Worm (Caenorhabditis elegans): ENCODE data around the gene T10G3.2.
"Not testable (repeated sequence)": the region's sequence is repeated elsewhere in the genome, so short reads cannot be mapped to it uniquely, and the experiment has no call there.

The T10G3.2 gene

DNA sequence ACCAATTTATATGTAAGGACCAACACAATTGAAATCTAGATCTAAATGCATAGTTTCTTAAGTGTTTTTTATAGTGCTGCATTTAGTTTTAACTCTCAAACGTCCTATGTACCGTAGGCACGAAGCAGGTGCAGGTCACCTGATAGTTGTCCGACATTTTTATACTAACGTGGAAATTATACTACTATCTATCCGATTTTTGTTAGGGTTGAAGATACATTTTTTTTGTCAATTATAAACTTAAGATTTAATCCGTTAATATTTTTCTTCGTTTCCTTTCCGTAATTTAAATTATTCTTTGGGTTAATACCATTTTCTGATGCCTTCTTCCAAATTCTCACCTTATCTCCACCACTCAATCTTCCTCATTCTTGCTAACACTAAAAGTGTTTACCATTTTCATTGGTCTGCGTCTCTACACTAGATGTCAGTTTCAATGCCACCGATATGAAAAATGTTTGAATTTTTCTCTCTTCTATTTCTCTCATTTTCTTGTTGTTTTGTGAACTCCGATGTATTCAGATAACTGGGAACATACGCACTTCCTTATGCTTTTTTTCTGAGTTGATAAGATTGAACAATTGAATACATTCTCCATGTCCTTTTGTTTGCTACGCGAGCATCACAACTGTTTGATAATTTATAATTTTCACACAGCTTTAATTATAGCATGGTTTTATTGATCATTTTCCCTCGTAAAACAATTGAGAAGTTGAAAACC, 34.3 kb downstream of the T10G3.2 start, which contains the start of gene Y2H9A.4 (continued):
- TF ChIP-seq pag-3 (tag; optimal IDR thresholded peaks at IDR 0.05; ENCODE audit: borderline replicate concordance, insufficient read depth) = no peak
- no peak for TF ChIP-seq mab-9 (GFP tag; IDR thresholded peaks at IDR 0.05)

DNA sequence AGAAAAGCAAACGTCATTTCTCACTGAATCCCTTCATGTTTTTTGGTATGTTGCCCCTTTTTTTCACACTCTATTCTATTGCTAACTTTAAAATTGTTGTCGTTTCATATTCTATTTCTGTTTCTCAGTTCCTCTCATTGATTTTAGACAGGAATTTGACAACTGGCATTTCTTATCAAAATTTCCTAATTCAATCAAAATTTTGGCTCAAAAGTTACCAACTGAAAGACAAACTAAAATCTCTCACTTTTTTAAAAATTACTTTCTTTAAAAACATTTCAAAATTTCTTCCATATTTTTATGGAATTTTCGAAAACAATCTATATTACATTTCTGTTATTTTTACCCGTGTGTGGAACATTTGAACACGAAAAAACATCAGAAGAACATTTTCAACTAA, 36.1 kb downstream of the T10G3.2 start, which contains the start of gene Y2H9A.6:
Y2H9A.6 (plus strand) TSS at position 301 of the 400 bp plus-strand sequence.
- not testable (repeated sequence) for TF ChIP-seq ces-1 (GFP tag; optimal IDR thresholded peaks at IDR 0.05); elt-3 (tag; optimal IDR thresholded peaks at IDR 0.05); hlh-17 (GFP tag; optimal IDR thresholded peaks at IDR 0.05; ENCODE audit: borderline replicate concordance)

DNA sequence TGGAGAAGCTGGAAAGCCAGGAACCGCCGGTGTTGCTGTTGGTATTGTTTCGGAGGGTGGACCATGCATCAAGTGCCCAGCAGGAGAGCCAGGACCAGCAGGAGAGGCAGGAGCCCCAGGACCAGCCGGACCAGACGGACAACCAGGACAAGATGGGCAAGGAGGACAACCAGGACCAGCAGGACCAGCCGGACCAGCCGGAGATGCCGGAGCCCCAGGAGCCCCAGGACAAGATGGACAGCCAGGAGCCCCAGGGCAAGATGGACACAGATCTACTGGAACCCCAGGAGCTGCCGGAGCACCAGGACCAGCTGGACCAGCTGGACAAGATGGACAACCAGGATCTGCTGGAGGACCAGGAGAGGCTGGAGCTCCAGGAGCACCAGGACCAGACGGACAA, 36.8 kb downstream of the T10G3.2 start:
- TF ChIP-seq ceh-90 (tag; optimal IDR thresholded peaks at IDR 0.05) (no peak), egl-13 (tag; optimal IDR thresholded peaks at IDR 0.05) (no peak), ces-1 (GFP tag; optimal IDR thresholded peaks at IDR 0.05) (no peak), skn-1 (tag; optimal IDR thresholded peaks at IDR 0.05) (no peak), ceh-82 (tag; optimal IDR thresholded peaks at IDR 0.05) (no peak), nhr-85 (tag) (no peak), egl-27 (tag; optimal IDR thresholded peaks at IDR 0.05) (no peak), hpl-2 (GFP tag; optimal IDR thresholded peaks at IDR 0.05) (no peak), unc-130 (tag; optimal IDR thresholded peaks at IDR 0.05) (no peak), fkh-10 (GFP tag; optimal IDR thresholded peaks at IDR 0.05) (no peak)

DNA sequence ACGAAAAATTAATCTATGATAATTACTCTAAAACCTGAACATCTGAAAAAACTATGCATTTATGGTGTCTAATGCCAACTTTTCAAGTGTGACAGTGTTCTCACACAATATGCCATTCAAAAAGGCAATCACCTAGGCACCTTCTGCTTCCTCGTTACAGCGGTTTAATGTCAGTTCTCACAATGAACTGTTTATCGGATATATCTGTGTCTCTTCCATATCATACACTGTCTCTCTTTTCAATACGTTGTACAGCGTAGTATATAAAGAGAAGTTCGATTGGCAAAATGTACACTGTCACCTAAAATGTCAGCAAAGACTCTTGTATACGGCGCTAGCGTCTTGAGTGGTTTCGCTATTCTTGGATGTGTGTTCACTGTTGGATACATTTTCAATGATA, 38.0 kb downstream of the T10G3.2 start, which contains the start of gene col-162:
col-162 (plus strand) TSS at position 301 of the 400 bp plus-strand sequence.
- no peak for TF ChIP-seq ztf-11 (tag; optimal IDR thresholded peaks at IDR 0.05)
- no peak for TF ChIP-seq lin-39 (tag; optimal IDR thresholded peaks at IDR 0.05)
- TF ChIP-seq isw-1 (GFP tag; IDR thresholded peaks at IDR 0.05) = no peak
- no peak for TF ChIP-seq elt-3 (tag; optimal IDR thresholded peaks at IDR 0.05)
- no peak for TF ChIP-seq tbx-2 (tag; optimal IDR thresholded peaks at IDR 0.05)
- no peak for TF ChIP-seq zip-4 (GFP tag; optimal IDR thresholded peaks at IDR 0.05)
- TF ChIP-seq nhr-12 (tag; optimal IDR thresholded peaks at IDR 0.05) = no peak
- no peak for TF ChIP-seq irx-1 (tag; optimal IDR thresholded peaks at IDR 0.05)
- no peak for TF ChIP-seq mab-9 (GFP tag; IDR thresholded peaks at IDR 0.05)
- no peak for TF ChIP-seq fkh-4 (tag; optimal IDR thresholded peaks at IDR 0.05; ENCODE audit: borderline replicate concordance)
- TF ChIP-seq unc-86 (tag; optimal IDR thresholded peaks at IDR 0.05) = no peak
- TF ChIP-seq snu-23 (GFP tag; optimal IDR thresholded peaks at IDR 0.05) = no peak
- no peak for TF ChIP-seq nhr-71 (tag; optimal IDR thresholded peaks at IDR 0.05)
- TF ChIP-seq lin-14 (GFP tag; optimal IDR thresholded peaks at IDR 0.05) = no peak
- TF ChIP-seq C34B4.2 (tag; optimal IDR thresholded peaks at IDR 0.05) = no peak
- no peak for TF ChIP-seq ceh-63 (GFP tag; optimal IDR thresholded peaks at IDR 0.05)
- no peak for TF ChIP-seq hlh-4 (tag; optimal IDR thresholded peaks at IDR 0.05)
- no peak for TF ChIP-seq pag-3 (tag; optimal IDR thresholded peaks at IDR 0.05; ENCODE audit: borderline replicate concordance, insufficient read depth)
- TF ChIP-seq nhr-28 (tag; optimal IDR thresholded peaks at IDR 0.05) = no peak

DNA sequence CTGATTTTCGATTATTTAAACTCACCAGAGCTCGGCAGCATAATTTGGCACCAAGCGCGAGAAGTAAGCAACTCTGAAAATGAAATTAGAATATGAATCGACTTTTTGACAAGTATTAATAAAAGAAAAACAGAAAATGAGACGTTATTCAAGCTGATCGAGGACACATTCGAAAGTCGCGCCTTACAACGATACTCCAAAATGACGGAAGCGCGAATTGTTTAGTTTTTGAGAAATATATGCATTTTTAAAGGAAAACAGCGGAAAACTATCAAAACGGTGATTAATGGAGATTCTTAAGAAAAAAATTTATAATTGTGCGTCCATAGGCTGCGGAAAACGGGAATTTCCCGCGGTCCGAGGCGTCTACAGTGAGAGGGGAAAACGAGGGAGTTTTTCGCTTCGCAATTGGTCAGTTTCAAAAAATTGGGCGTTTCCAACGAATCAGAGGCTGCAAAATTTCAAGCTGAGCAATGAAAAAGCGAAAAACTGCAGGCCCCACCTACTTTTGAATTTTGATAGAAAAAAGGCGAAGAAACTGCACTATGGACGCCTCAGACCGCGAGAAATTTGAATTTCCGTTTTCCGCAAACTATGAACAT, 42.1 kb downstream of the T10G3.2 start, which contains the start of gene mes-4:
mes-4 (minus strand) TSS at position 73 of the 602 bp plus-strand sequence.
- TF ChIP-seq nhr-90 (tag; optimal IDR thresholded peaks at IDR 0.05; ENCODE audit: poor library complexity) = no peak
- no peak for TF ChIP-seq aha-1 (tag; optimal IDR thresholded peaks at IDR 0.05)
- no peak for TF ChIP-seq lir-3 (tag; optimal IDR thresholded peaks at IDR 0.05; ENCODE audit: poor library complexity)
- no peak for TF ChIP-seq lsy-2 (tag; optimal IDR thresholded peaks at IDR 0.05)
- TF ChIP-seq blmp-1 (tag; optimal IDR thresholded peaks at IDR 0.05) = peak; percentile 4
- TF ChIP-seq nhr-19 (GFP tag; conservative IDR thresholded peaks at IDR 0.05) = no peak
- no peak for TF ChIP-seq fos-1 (tag; optimal IDR thresholded peaks at IDR 0.05)
- no peak for TF ChIP-seq sup-37 (GFP tag; optimal IDR thresholded peaks at IDR 0.05)
- TF ChIP-seq unc-30 (tag; optimal IDR thresholded peaks at IDR 0.05) = no peak
- TF ChIP-seq lin-14 (GFP tag; optimal IDR thresholded peaks at IDR 0.05) = no peak
- peak in 1 of 2 experiments; percentile 78 for TF ChIP-seq efl-1 (optimal IDR thresholded peaks at IDR 0.05)
- peak; percentile 83 to 98 for TF ChIP-seq efl-1 (GFP tag; optimal IDR thresholded peaks at IDR 0.05 in 1 of 2)
- no peak for TF ChIP-seq lin-15B (tag; optimal IDR thresholded peaks at IDR 0.05)
- TF ChIP-seq elt-3 (tag; optimal IDR thresholded peaks at IDR 0.05) = no peak
- TF ChIP-seq dpl-1 (GFP tag; optimal IDR thresholded peaks at IDR 0.05) = peak; percentile 62 to 86 (median 81)
- peak; percentile 51 to 87 for TF ChIP-seq lin-35 (GFP tag; optimal IDR thresholded peaks at IDR 0.05)

All from whole organism, L1 larva.